Fruit fly (Drosophila melanogaster) whole organism, prepupa: ENCODE results near the gene CG45066.
A peak's percentile ranks its signal among the peaks of the same experiment; 100 is the strongest.

Source experiments
- Blimp-1 ChIP-seq: fragments of 200-800 bp; sonication (Bioruptor generic); optimal IDR thresholded peaks from 3 replicates; lab custom pipeline; 2017; ENCODE audit warnings: missing biosample characterization, missing genetic modification characterization, mild to moderate bottlenecking, moderate library complexity, missing genetic modification reagents
- CG10669 ChIP-seq: fragments of 200-800 bp; sonication (Bioruptor generic); optimal IDR thresholded peaks from 3 replicates; lab custom pipeline; 2018; ENCODE audit warnings: missing biosample characterization, mild to moderate bottlenecking, missing genetic modification characterization, moderate library complexity
- CG11902 ChIP-seq: fragments of 200-800 bp; sonication (Bioruptor generic); optimal IDR thresholded peaks from 3 replicates; lab custom pipeline; 2016; ENCODE audit warnings: missing biosample characterization, missing genetic modification characterization
- CG15336 ChIP-seq: fragments of 200-800 bp; sonication (Bioruptor generic); IDR thresholded peaks from 2 replicates; pipeline ENCODE4 v1.3.6; 2022; ENCODE audit warnings: missing biosample characterization, missing genetic modification characterization
- CG1621 ChIP-seq: fragments of 200-800 bp; sonication (Bioruptor generic); optimal IDR thresholded peaks from 3 replicates; lab custom pipeline; 2018; ENCODE audit warnings: missing biosample characterization, mild to moderate bottlenecking, missing genetic modification characterization
- CG16779 ChIP-seq: fragments of 200-800 bp; sonication (Bioruptor generic); optimal IDR thresholded peaks from 3 replicates; lab custom pipeline; 2017; ENCODE audit warnings: missing biosample characterization, mild to moderate bottlenecking, missing genetic modification characterization
- CG3032 ChIP-seq: fragments of 200-800 bp; optimal IDR thresholded peaks from 2 replicates; lab custom pipeline; 2019; ENCODE audit warnings: missing biosample characterization, mild to moderate bottlenecking, missing genetic modification characterization, moderate library complexity
- CG32006 ChIP-seq: fragments of 200-800 bp; sonication (Bioruptor generic); optimal IDR thresholded peaks from 3 replicates; lab custom pipeline; 2017; ENCODE audit warnings: missing biosample characterization, mild to moderate bottlenecking, missing genetic modification characterization
- CG34406 ChIP-seq: fragments of 200-800 bp; sonication (Bioruptor generic); optimal IDR thresholded peaks from 3 replicates; lab custom pipeline; 2016; ENCODE audit warnings: missing biosample characterization, missing genetic modification characterization
- CG6163 ChIP-seq: fragments of 200-800 bp; sonication (Bioruptor generic); IDR thresholded peaks from 3 replicates; pipeline ENCODE4 v1.3.6; 2022; ENCODE audit warnings: missing biosample characterization, missing genetic modification characterization
- CG6276 ChIP-seq: fragments of 200-800 bp; sonication (Bioruptor generic); optimal IDR thresholded peaks from 2 replicates; lab custom pipeline; 2017; ENCODE audit warnings: missing biosample characterization, mild to moderate bottlenecking, missing genetic modification characterization
- CG6808 ChIP-seq: fragments of 200-800 bp; sonication (Bioruptor generic); optimal IDR thresholded peaks from 3 replicates; lab custom pipeline; 2017; ENCODE audit warnings: missing biosample characterization, missing genetic modification characterization, mild to moderate bottlenecking, moderate library complexity, missing genetic modification reagents
- CG6854 ChIP-seq: fragments of 200-800 bp; sonication (Bioruptor generic); optimal IDR thresholded peaks from 2 replicates; lab custom pipeline; 2017; ENCODE audit warnings: missing biosample characterization, mild to moderate bottlenecking, missing genetic modification characterization
- CG7368 ChIP-seq: fragments of 200-800 bp; sonication (Bioruptor generic); optimal IDR thresholded peaks from 3 replicates; lab custom pipeline; 2016; ENCODE audit warnings: missing biosample characterization, missing genetic modification characterization
- CG8119 ChIP-seq: fragments of 200-800 bp; sonication (Bioruptor generic); IDR thresholded peaks from 3 replicates; pipeline ENCODE4 v1.3.6; 2022; ENCODE audit warnings: missing biosample characterization, missing genetic modification characterization
- Eip75B ChIP-seq: fragments of 200-800 bp; sonication (Bioruptor generic); optimal IDR thresholded peaks from 3 replicates; lab custom pipeline; 2016; ENCODE audit warnings: missing biosample characterization, missing genetic modification characterization
- Eip93F ChIP-seq: fragments of 200-800 bp; sonication (Bioruptor generic); optimal IDR thresholded peaks from 2 replicates; lab custom pipeline; 2016; ENCODE audit warnings: missing biosample characterization, mild to moderate bottlenecking, missing genetic modification characterization
- Ets21C ChIP-seq: fragments of 200-800 bp; sonication (Bioruptor generic); optimal IDR thresholded peaks from 3 replicates; lab custom pipeline; 2016; ENCODE audit warnings: missing biosample characterization, missing genetic modification characterization
- Ets96B ChIP-seq: fragments of 200-800 bp; optimal IDR thresholded peaks from 2 replicates; lab custom pipeline; 2019; ENCODE audit warnings: missing biosample characterization, mild to moderate bottlenecking, missing genetic modification characterization, moderate library complexity
- Hr38 ChIP-seq: sonication (Bioruptor generic); optimal IDR thresholded peaks from 2 replicates; lab custom pipeline; 2016; ENCODE audit warnings: missing biosample characterization, missing genetic modification characterization
- Lpt ChIP-seq: fragments of 200-800 bp; sonication (Bioruptor generic); optimal IDR thresholded peaks from 3 replicates; lab custom pipeline; 2016; ENCODE audit warnings: missing biosample characterization, missing genetic modification characterization
- OdsH ChIP-seq: fragments of 200-800 bp; sonication (Bioruptor generic); optimal IDR thresholded peaks from 3 replicates; lab custom pipeline; 2016; ENCODE audit warnings: missing biosample characterization, missing genetic modification characterization
- Sox102F ChIP-seq: fragments of 200-800 bp; sonication (Bioruptor generic); optimal IDR thresholded peaks from 2 replicates; lab custom pipeline; 2016; ENCODE audit warnings: missing biosample characterization, mild to moderate bottlenecking, missing genetic modification characterization
- cyc ChIP-seq: fragments of 200-800 bp; sonication (Bioruptor generic); optimal IDR thresholded peaks from 3 replicates; lab custom pipeline; 2016; ENCODE audit warnings: missing biosample characterization, missing genetic modification characterization
- dac ChIP-seq: fragments of 200-800 bp; sonication (Bioruptor generic); optimal IDR thresholded peaks from 2 replicates; lab custom pipeline; 2017; ENCODE audit warnings: missing biosample characterization, mild to moderate bottlenecking, missing genetic modification characterization
- dsx ChIP-seq: fragments of 200-800 bp; optimal IDR thresholded peaks from 3 replicates; lab custom pipeline; 2019; ENCODE audit warnings: missing biosample characterization, mild to moderate bottlenecking, missing genetic modification characterization, moderate library complexity; ENCODE audit not compliant: poor library complexity, severe bottlenecking
- eg ChIP-seq: fragments of 200-800 bp; sonication (Bioruptor generic); IDR thresholded peaks from 3 replicates; pipeline ENCODE4 v1.3.6; 2022; ENCODE audit warnings: missing biosample characterization, missing genetic modification characterization
- esn ChIP-seq: fragments of 200-800 bp; sonication (Bioruptor generic); optimal IDR thresholded peaks from 2 replicates; lab custom pipeline; 2016; ENCODE audit warnings: missing biosample characterization, mild to moderate bottlenecking, missing genetic modification characterization, moderate library complexity
- fd59A ChIP-seq: fragments of 200-800 bp; sonication (Bioruptor generic); optimal IDR thresholded peaks from 2 replicates; lab custom pipeline; 2017; ENCODE audit warnings: missing biosample characterization, mild to moderate bottlenecking, missing genetic modification characterization, missing genetic modification reagents
- fkh ChIP-seq: fragments of 200-800 bp; sonication (Bioruptor generic); optimal IDR thresholded peaks from 3 replicates; lab custom pipeline; 2017; ENCODE audit warnings: missing biosample characterization, mild to moderate bottlenecking, missing genetic modification characterization, moderate library complexity
- spab ChIP-seq: fragments of 200-800 bp; sonication (Bioruptor generic); optimal IDR thresholded peaks from 2 replicates; lab custom pipeline; 2017; ENCODE audit warnings: missing biosample characterization, mild to moderate bottlenecking, missing genetic modification characterization, missing genetic modification reagents
- ss ChIP-seq, 2 experiments: fragments of 200-800 bp; sonication (Bioruptor generic); optimal IDR thresholded peaks; 2 replicates in 1 of 2; 3 replicates in 1 of 2; lab custom pipeline; 2017 to 2018; ENCODE audit warnings: mild to moderate bottlenecking in 2 of 2, missing biosample characterization in 2 of 2, missing genetic modification characterization in 2 of 2, moderate library complexity in 1 of 2
- svp ChIP-seq: fragments of 200-800 bp; sonication (Bioruptor generic); peaks from one replicate; lab custom pipeline; 2016; ENCODE audit warnings: missing biosample characterization, missing genetic modification characterization
- vri ChIP-seq: fragments of 200-800 bp; sonication (Bioruptor generic); optimal IDR thresholded peaks from 3 replicates; lab custom pipeline; 2016; ENCODE audit warnings: missing biosample characterization, mild to moderate bottlenecking, missing genetic modification characterization

CG45066 gene

DNA sequence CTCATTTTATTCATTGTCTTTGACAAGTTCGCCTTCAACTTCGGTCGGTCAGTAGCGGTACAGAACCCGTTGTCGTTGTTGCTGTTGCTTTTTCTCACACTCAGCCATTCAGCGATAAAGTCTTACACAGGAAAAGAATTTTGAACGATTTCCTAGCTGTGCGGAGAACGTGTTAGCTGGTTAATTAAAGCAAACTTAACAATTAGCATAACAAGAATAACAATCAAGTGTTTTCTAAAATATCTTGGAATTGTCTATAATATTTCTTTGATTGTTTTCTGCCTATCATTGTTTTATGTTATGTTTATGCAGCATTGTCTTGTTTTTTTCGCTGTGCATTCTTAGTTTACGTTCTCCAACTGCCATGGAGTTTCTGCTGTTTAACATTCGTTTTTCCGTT, 4.9 kb downstream of the CG45066 start (continued):
- TF ChIP-seq Sox102F (no peak), eg (GFP tag; lab: Robert Waterston, UW) (peak; percentile 10; the same call in 1 of the 3 replicates), Blimp-1 (GFP tag; lab: Kevin White, UChicago) (no peak), svp (GFP tag; lab: Kevin White, UChicago) (no peak), spab (peak; percentile 67), Hr38 (GFP tag; lab: Kevin White, UChicago) (no peak), CG3032 (peak; percentile 57), CG11902 (GFP tag; lab: Kevin White, UChicago) (no peak), CG32006 (GFP tag; lab: Kevin White, UChicago) (peak; percentile 57), Lpt (GFP tag; lab: Kevin White, UChicago) (no peak), dac (GFP tag; lab: Kevin White, UChicago) (no peak), CG6854 (GFP tag; lab: Kevin White, UChicago) (no peak), CG7368 (GFP tag; lab: Kevin White, UChicago) (no peak), ss (GFP tag; optimal IDR thresholded peaks at IDR 0.05; lab: Kevin White, UChicago) (peak; percentile 35 to 61), CG8119 (GFP tag; lab: Robert Waterston, UW) (0 out of 3 replicates have a peak, but pooled peaks have one; percentile 16), esn (GFP tag; lab: Kevin White, UChicago) (no peak)

DNA sequence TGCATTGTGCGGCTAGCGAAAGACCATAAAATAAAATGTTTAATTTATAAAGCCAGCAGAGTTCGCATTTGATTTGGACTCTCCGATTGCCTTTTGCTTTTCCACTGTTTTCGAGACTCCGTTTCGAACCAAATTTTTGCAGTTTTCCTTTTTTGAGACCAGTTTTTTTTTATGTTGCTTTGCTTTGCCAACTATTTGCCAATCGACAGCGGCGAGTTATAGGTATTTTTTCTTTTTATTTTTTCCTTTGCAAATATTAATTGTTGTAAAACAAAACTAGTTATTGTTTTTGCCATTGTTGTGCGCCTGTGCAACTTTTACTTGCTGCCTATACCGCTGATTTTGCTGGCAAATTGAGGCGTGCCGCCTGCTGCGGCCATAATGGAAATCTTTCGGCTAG, 5.5 kb downstream of the CG45066 start:
- TF ChIP-seq eg (GFP tag; lab: Robert Waterston, UW) (peak; percentile 34; the same call in 1 of the 3 replicates), CG3032 (no peak), fkh (GFP tag; lab: Kevin White, UChicago) (no peak), CG34406 (GFP tag; lab: Kevin White, UChicago) (no peak), OdsH (GFP tag; lab: Kevin White, UChicago) (no peak), CG6276 (GFP tag; lab: Kevin White, UChicago) (peak; percentile 58), dsx (no peak), ss (GFP tag; optimal IDR thresholded peaks at IDR 0.05; lab: Kevin White, UChicago) (no peak), CG8119 (GFP tag; lab: Robert Waterston, UW) (peak; percentile 53; the same call in 1 of the 3 replicates), spab (no peak), Ets96B (tag; lab: Kevin White, UChicago) (no peak), Ets21C (GFP tag; lab: Kevin White, UChicago) (no peak), vri (GFP tag; lab: Kevin White, UChicago) (no peak), cyc (GFP tag; lab: Kevin White, UChicago) (no peak), CG6163 (0 out of 3 replicates have a peak, but pooled peaks have one; percentile 30)
- TF ChIP-seq, all 60 proteins: peak for 4

DNA sequence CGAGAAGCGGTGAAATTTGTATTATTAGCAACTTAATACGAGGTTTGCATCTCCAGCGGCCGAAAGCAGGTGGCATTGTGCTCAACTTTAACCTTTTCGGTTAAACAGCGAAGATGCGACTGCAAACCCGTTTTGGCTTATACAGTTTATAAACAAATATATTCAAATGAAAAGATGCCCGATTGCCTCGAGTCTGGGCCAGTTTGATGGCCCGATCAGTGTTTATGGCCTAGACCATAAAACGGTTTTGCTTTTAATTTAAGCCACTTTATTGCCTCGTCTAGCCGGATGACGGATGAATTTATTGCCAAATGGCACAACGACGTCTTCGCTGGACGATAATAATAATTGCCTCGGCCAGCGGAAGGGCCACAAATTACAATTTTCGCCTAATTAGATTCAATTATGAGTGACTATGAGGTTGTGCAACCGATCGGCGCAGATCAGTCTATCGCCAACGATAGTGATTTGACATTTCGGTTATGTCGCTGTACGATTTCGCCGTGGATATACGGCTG, 8.5 kb downstream of the CG45066 start:
- no peak for TF ChIP-seq Ets21C (GFP tag; lab: Kevin White, UChicago)
- TF ChIP-seq Eip93F = no peak
- TF ChIP-seq ss (GFP tag; optimal IDR thresholded peaks at IDR 0.05; lab: Kevin White, UChicago) = no peak
- TF ChIP-seq CG10669 (GFP tag; lab: Kevin White, UChicago) = no peak
- no peak for TF ChIP-seq Hr38 (GFP tag; lab: Kevin White, UChicago)
- no peak for TF ChIP-seq cyc (GFP tag; lab: Kevin White, UChicago)
- TF ChIP-seq fd59A = no peak
- TF ChIP-seq CG15336 (GFP tag; lab: Robert Waterston, UW) = no peak
- TF ChIP-seq CG1621 (tag; lab: Kevin White, UChicago) = no peak
- no peak for TF ChIP-seq svp (GFP tag; lab: Kevin White, UChicago)
- TF ChIP-seq Blimp-1 (GFP tag; lab: Kevin White, UChicago) = no peak
- no peak for TF ChIP-seq CG6808 (GFP tag; lab: Kevin White, UChicago)
- no peak for TF ChIP-seq Eip75B (GFP tag; lab: Kevin White, UChicago)
- TF ChIP-seq eg (GFP tag; lab: Robert Waterston, UW) = no peak
- TF ChIP-seq CG6854 (GFP tag; lab: Kevin White, UChicago) = no peak
- TF ChIP-seq CG16779 (tag; lab: Kevin White, UChicago) = no peak
